Fruit fly (Drosophila melanogaster) whole organism, embryonic: ENCODE results near the gene CG12589.

ENCODE experiments used
- Blimp-1 ChIP-seq: fragments of 200-800 bp; sonication (Bioruptor generic); optimal IDR thresholded peaks from 3 replicates; lab custom pipeline; 2018; ENCODE audit warnings: missing biosample characterization, missing genetic modification characterization, mild to moderate bottlenecking, moderate library complexity, missing genetic modification reagents
- CG10147 ChIP-seq: fragments of 200-800 bp; sonication (Bioruptor generic); optimal IDR thresholded peaks from 2 replicates; lab custom pipeline; 2019; ENCODE audit warnings: missing biosample characterization, mild to moderate bottlenecking, missing genetic modification characterization, moderate library complexity
- CG13624 ChIP-seq: fragments of 200-800 bp; sonication (Bioruptor generic); optimal IDR thresholded peaks from 2 replicates; lab custom pipeline; 2016; ENCODE audit warnings: missing biosample characterization, missing genetic modification characterization
- CG13894 ChIP-seq: fragments of 200-800 bp; sonication (Bioruptor generic); optimal IDR thresholded peaks from 3 replicates; lab custom pipeline; 2018; ENCODE audit warnings: missing biosample characterization, mild to moderate bottlenecking, missing genetic modification characterization, moderate library complexity
- CG14014 ChIP-seq: fragments of 200-800 bp; sonication (Bioruptor generic); IDR thresholded peaks from 2 replicates; pipeline ENCODE4 v1.3.6; 2022; ENCODE audit warnings: missing biosample characterization, missing genetic modification characterization
- CG1603 ChIP-seq: fragments of 200-800 bp; sonication (Bioruptor generic); optimal IDR thresholded peaks from 2 replicates; lab custom pipeline; 2019; ENCODE audit warnings: missing biosample characterization, mild to moderate bottlenecking, missing genetic modification characterization, moderate library complexity
- CG17328 ChIP-seq: fragments of 200-800 bp; sonication (Bioruptor generic); IDR thresholded peaks from 2 replicates; pipeline ENCODE4 v1.3.6; 2022; ENCODE audit warnings: missing biosample characterization, missing genetic modification characterization
- CG17361 ChIP-seq: fragments of 200-800 bp; sonication (Bioruptor generic); IDR thresholded peaks from 3 replicates; pipeline ENCODE4 v1.3.6; 2022; ENCODE audit warnings: missing biosample characterization, missing genetic modification characterization
- CG2199 ChIP-seq: fragments of 200-800 bp; sonication (Bioruptor generic); IDR thresholded peaks from 3 replicates; pipeline ENCODE4 v1.3.6; 2022; ENCODE audit warnings: missing biosample characterization, missing genetic modification characterization
- CG2875 ChIP-seq: fragments of 200-800 bp; sonication (Bioruptor generic); optimal IDR thresholded peaks from 2 replicates; lab custom pipeline; 2017; ENCODE audit warnings: missing biosample characterization, mild to moderate bottlenecking, missing genetic modification characterization, missing genetic modification reagents
- CG4404 ChIP-seq: fragments of 200-800 bp; sonication (Bioruptor generic); IDR thresholded peaks from 2 replicates; pipeline ENCODE4 v1.3.6; 2022; ENCODE audit warnings: missing biosample characterization, missing genetic modification characterization
- CG4617 ChIP-seq: fragments of 200-800 bp; sonication (Bioruptor generic); optimal IDR thresholded peaks from 3 replicates; lab custom pipeline; 2016; ENCODE audit warnings: missing biosample characterization, missing genetic modification characterization, borderline replicate concordance
- CG4707 ChIP-seq: fragments of 200-800 bp; sonication (Bioruptor generic); optimal IDR thresholded peaks from 2 replicates; lab custom pipeline; 2018; ENCODE audit warnings: missing biosample characterization, mild to moderate bottlenecking, missing genetic modification characterization, moderate library complexity
- CG5180 ChIP-seq: fragments of 200-800 bp; sonication (Bioruptor generic); optimal IDR thresholded peaks from 3 replicates; lab custom pipeline; 2017; ENCODE audit warnings: missing biosample characterization, missing genetic modification characterization, mild to moderate bottlenecking, moderate library complexity, missing genetic modification reagents
- CG5245 ChIP-seq: fragments of 200-800 bp; sonication (Bioruptor generic); optimal IDR thresholded peaks from 3 replicates; lab custom pipeline; 2016; ENCODE audit warnings: missing biosample characterization, missing genetic modification characterization
- CG5953 ChIP-seq: fragments of 200-800 bp; sonication (Bioruptor generic); IDR thresholded peaks from 2 replicates; pipeline ENCODE4 v1.3.6; 2022; ENCODE audit warnings: missing biosample characterization, missing genetic modification characterization
- CG6254 ChIP-seq: fragments of 200-800 bp; sonication (Bioruptor generic); optimal IDR thresholded peaks from 3 replicates; lab custom pipeline; 2017; ENCODE audit warnings: mild to moderate bottlenecking, missing biosample characterization, missing genetic modification reagents, missing genetic modification characterization
- CG8944 ChIP-seq: fragments of 200-800 bp; sonication (Bioruptor generic); optimal IDR thresholded peaks from 3 replicates; lab custom pipeline; 2016; ENCODE audit warnings: missing biosample characterization, missing genetic modification characterization
- CG9797 ChIP-seq: fragments of 200-800 bp; sonication (Bioruptor generic); optimal IDR thresholded peaks from 3 replicates; lab custom pipeline; 2018; ENCODE audit warnings: missing biosample characterization, mild to moderate bottlenecking, missing genetic modification characterization
- CG9817 ChIP-seq: fragments of 200-800 bp; sonication (Bioruptor generic); optimal IDR thresholded peaks from 2 replicates; lab custom pipeline; 2018; ENCODE audit warnings: missing biosample characterization, mild to moderate bottlenecking, missing genetic modification characterization, moderate library complexity
- CG9932 ChIP-seq: fragments of 200-800 bp; sonication (Bioruptor generic); IDR thresholded peaks from 2 replicates; pipeline ENCODE4 v1.3.6; 2022; ENCODE audit warnings: missing biosample characterization, missing genetic modification characterization
- Camta ChIP-seq: fragments of 200-800 bp; sonication (Bioruptor generic); optimal IDR thresholded peaks from 2 replicates; lab custom pipeline; 2016; ENCODE audit warnings: missing biosample characterization, missing genetic modification characterization
- Dfd ChIP-seq, 2 experiments: fragments of >200 bp; optimal IDR thresholded peaks; 2 replicates each; lab custom pipeline; 2017; ENCODE audit warnings: missing biosample characterization in 2 of 2, missing genetic modification characterization in 2 of 2
- Dip2 ChIP-seq: fragments of 200-800 bp; sonication (Bioruptor generic); IDR thresholded peaks from 2 replicates; pipeline ENCODE4 v1.3.6; 2022; ENCODE audit warnings: missing biosample characterization, missing genetic modification characterization
- Hr78 ChIP-seq, 2 experiments: fragments of 200-800 bp in 1 of 2; fragments of >200 bp in 1 of 2; sonication (Bioruptor generic) in 1 of 2; optimal IDR thresholded peaks; 2 replicates each; lab custom pipeline; 2017 to 2019; ENCODE audit warnings: missing biosample characterization in 2 of 2, missing genetic modification characterization in 2 of 2, mild to moderate bottlenecking in 1 of 2, moderate library complexity in 1 of 2
- Kr ChIP-seq: fragments of 200-800 bp; sonication (Bioruptor generic); optimal IDR thresholded peaks from 2 replicates; lab custom pipeline; 2017; ENCODE audit warnings: missing biosample characterization, mild to moderate bottlenecking, missing genetic modification characterization
- MESR4 ChIP-seq: fragments of 200-800 bp; sonication (Bioruptor generic); optimal IDR thresholded peaks from 2 replicates; lab custom pipeline; 2018; ENCODE audit warnings: missing biosample characterization, mild to moderate bottlenecking, missing genetic modification characterization, moderate library complexity
- Med ChIP-seq: fragments of 200-800 bp; sonication (Bioruptor generic); peaks from one replicate; lab custom pipeline; 2016; ENCODE audit warnings: missing biosample characterization, missing genetic modification characterization, mild to moderate bottlenecking, inconsistent platforms, moderate library complexity
- Myb ChIP-seq: fragments of 200-800 bp; sonication (Bioruptor generic); optimal IDR thresholded peaks from 2 replicates; lab custom pipeline; 2016; ENCODE audit warnings: missing biosample characterization, missing genetic modification characterization
- Sox102F ChIP-seq: fragments of 200-800 bp; sonication (Bioruptor generic); optimal IDR thresholded peaks from 2 replicates; lab custom pipeline; 2018; ENCODE audit warnings: missing biosample characterization, mild to moderate bottlenecking, missing genetic modification characterization, moderate library complexity
- YL-1 ChIP-seq: fragments of 200-800 bp; sonication (Bioruptor generic); optimal IDR thresholded peaks from 3 replicates; lab custom pipeline; 2017; ENCODE audit warnings: missing biosample characterization, mild to moderate bottlenecking, missing genetic modification characterization
- al ChIP-seq: fragments of 200-800 bp; sonication (Bioruptor generic); IDR thresholded peaks from 2 replicates; pipeline ENCODE4 v1.3.6; 2022; ENCODE audit warnings: missing biosample characterization, missing genetic modification characterization
- ato ChIP-seq: fragments of 200-800 bp; sonication (Bioruptor generic); IDR thresholded peaks from 2 replicates; pipeline ENCODE4 v1.3.6; 2022; ENCODE audit warnings: missing biosample characterization, missing genetic modification characterization; ENCODE audit not compliant: partially characterized antibody
- bcd ChIP-seq: fragments of 200-800 bp; sonication (Bioruptor generic); optimal IDR thresholded peaks from 2 replicates; lab custom pipeline; 2017; ENCODE audit warnings: missing biosample characterization, mild to moderate bottlenecking, missing genetic modification characterization
- ci ChIP-seq: fragments of 200-800 bp; sonication (Bioruptor generic); IDR thresholded peaks from 3 replicates; pipeline ENCODE4 v1.3.6; 2022; ENCODE audit warnings: missing biosample characterization, missing genetic modification characterization
- ems ChIP-seq: fragments of 200-800 bp; sonication (Bioruptor generic); optimal IDR thresholded peaks from 3 replicates; lab custom pipeline; 2016; ENCODE audit warnings: missing biosample characterization, missing genetic modification characterization
- ewg ChIP-seq: fragments of 200-800 bp; sonication (Bioruptor generic); optimal IDR thresholded peaks from 3 replicates; lab custom pipeline; 2017; ENCODE audit warnings: mild to moderate bottlenecking, missing biosample characterization, missing genetic modification reagents, missing genetic modification characterization
- eyg ChIP-seq: fragments of 200-800 bp; sonication (Bioruptor generic); optimal IDR thresholded peaks from 3 replicates; lab custom pipeline; 2016; ENCODE audit warnings: missing biosample characterization, missing genetic modification characterization
- gcm ChIP-seq: fragments of 200-800 bp; sonication (Bioruptor generic); optimal IDR thresholded peaks from 2 replicates; lab custom pipeline; 2019; ENCODE audit warnings: missing biosample characterization, mild to moderate bottlenecking, missing genetic modification characterization, moderate library complexity
- gcm2 ChIP-seq: fragments of 200-800 bp; sonication (Bioruptor generic); optimal IDR thresholded peaks from 2 replicates; lab custom pipeline; 2016; ENCODE audit warnings: missing biosample characterization, missing genetic modification characterization
- grn ChIP-seq: fragments of 200-800 bp; sonication (Bioruptor generic); optimal IDR thresholded peaks from 3 replicates; lab custom pipeline; 2017; ENCODE audit warnings: missing biosample characterization, missing genetic modification characterization
- hb ChIP-seq: fragments of 200-800 bp; sonication (Bioruptor generic); IDR thresholded peaks from 3 replicates; pipeline ENCODE4 v1.3.6; 2022; ENCODE audit warnings: missing biosample characterization, missing genetic modification characterization; ENCODE audit not compliant: partially characterized antibody
- nerfin-1 ChIP-seq: fragments of 200-800 bp; sonication (Bioruptor generic); optimal IDR thresholded peaks from 3 replicates; lab custom pipeline; 2019; ENCODE audit warnings: missing biosample characterization, mild to moderate bottlenecking, missing genetic modification characterization, moderate library complexity
- oc ChIP-seq: fragments of 200-800 bp; sonication (Bioruptor generic); optimal IDR thresholded peaks from 2 replicates; lab custom pipeline; 2018; ENCODE audit warnings: missing biosample characterization, mild to moderate bottlenecking, missing genetic modification characterization, moderate library complexity
- odd ChIP-seq: fragments of 200-800 bp; sonication (Bioruptor generic); optimal IDR thresholded peaks from 2 replicates; lab custom pipeline; 2017; ENCODE audit warnings: missing biosample characterization, mild to moderate bottlenecking, missing genetic modification characterization
- otp ChIP-seq: fragments of 200-800 bp; sonication (Bioruptor generic); IDR thresholded peaks from 3 replicates; pipeline ENCODE4, ENCODE4 v1.3.6; 2022; ENCODE audit warnings: missing biosample characterization, missing genetic modification characterization
- rib ChIP-seq: fragments of 200-800 bp; sonication (Bioruptor generic); IDR thresholded peaks from 2 replicates; pipeline ENCODE4 v1.3.6; 2022; ENCODE audit warnings: missing biosample characterization, missing genetic modification characterization
- sd ChIP-seq: fragments of 200-800 bp; sonication (Bioruptor generic); optimal IDR thresholded peaks from 3 replicates; lab custom pipeline; 2018; ENCODE audit warnings: missing biosample characterization, mild to moderate bottlenecking, missing genetic modification characterization, moderate library complexity

The CG12589 gene

dm6 chr3R:5120461-5121214 lies 18.2 kb downstream of the CG12589 start (continued):
- TF ChIP-seq ewg (GFP tag; lab: Kevin White, UChicago) (no peak), CG13894 (tag; lab: Kevin White, UChicago) (peak; percentile 19), CG9797 (GFP tag; lab: Kevin White, UChicago) (no peak), CG14014 (GFP tag; lab: Robert Waterston, UW) (no peak), Kr (GFP tag; lab: Kevin White, UChicago) (no peak)

dm6 chr3R:5118185-5118584 lies 20.6 kb downstream of the CG12589 start:
- no peak for TF ChIP-seq CG14014 (GFP tag; lab: Robert Waterston, UW)
- peak; percentile 20 for TF ChIP-seq Med (GFP tag; lab: Kevin White, UChicago)
- TF ChIP-seq otp (GFP tag; lab: Robert Waterston, UW): no peak
- no peak for TF ChIP-seq CG13624 (GFP tag; lab: Kevin White, UChicago)
- no peak for TF ChIP-seq Camta (GFP tag; lab: Kevin White, UChicago)
- TF ChIP-seq CG5180: no peak
- 0 out of 3 replicates have a peak, but pooled peaks have one; percentile 33 for TF ChIP-seq hb (GFP tag; lab: Robert Waterston, UW)
- no peak for TF ChIP-seq MESR4
- TF ChIP-seq Sox102F: no peak
- TF ChIP-seq nerfin-1: no peak
- TF ChIP-seq bcd: no peak
- no peak for TF ChIP-seq CG9932
- TF ChIP-seq CG4404: 0 out of 2 replicates have a peak, but pooled peaks have one; percentile 18
- no peak for TF ChIP-seq Dfd (GFP tag; optimal IDR thresholded peaks at IDR 0.05; lab: Kevin White, UChicago)
- peak; percentile 34; the same call in 1 of the 3 replicates for TF ChIP-seq CG2199 (GFP tag; lab: Robert Waterston, UW)
- TF ChIP-seq gcm: peak; percentile 32
- TF ChIP-seq ato (GFP tag; lab: Robert Waterston, UW): no peak
- no peak for TF ChIP-seq Blimp-1 (GFP tag; lab: Kevin White, UChicago)
- TF ChIP-seq odd: no peak
- no peak for TF ChIP-seq Myb (GFP tag; lab: Kevin White, UChicago)
- no peak for TF ChIP-seq Hr78 (GFP tag; optimal IDR thresholded peaks at IDR 0.05; lab: Kevin White, UChicago)
- TF ChIP-seq CG4707 (GFP tag; lab: Kevin White, UChicago): no peak
- TF ChIP-seq CG17328 (GFP tag; lab: Robert Waterston, UW): no peak
- no peak for TF ChIP-seq Dip2 (GFP tag; lab: Robert Waterston, UW)
- TF ChIP-seq gcm2 (GFP tag; lab: Kevin White, UChicago): no peak
- TF ChIP-seq ems (GFP tag; lab: Kevin White, UChicago): no peak
- no peak for TF ChIP-seq CG17361 (GFP tag; lab: Robert Waterston, UW)
- TF ChIP-seq rib: no peak
- no peak for TF ChIP-seq CG8944
- TF ChIP-seq CG1603 (tag; lab: Kevin White, UChicago): peak; percentile 8

- TF ChIP-seq CG5953 (peak; percentile 32; the same call in 1 of the 2 replicates), CG2199 (GFP tag; lab: Robert Waterston, UW) (peak; percentile 85), CG6254 (GFP tag; lab: Kevin White, UChicago) (peak; percentile 5), al (GFP tag; lab: Robert Waterston, UW) (no peak), CG10147 (GFP tag; lab: Kevin White, UChicago) (no peak), gcm (peak; percentile 49), oc (tag; lab: Kevin White, UChicago) (peak; percentile 61), sd (tag; lab: Kevin White, UChicago) (peak; percentile 5), ci (GFP tag; lab: Robert Waterston, UW) (peak; percentile 37; the same call in 1 of the 3 replicates), CG9817 (no peak), CG2875 (no peak), CG5245 (peak; percentile 3), grn (peak; percentile 83), CG4617 (GFP tag; lab: Kevin White, UChicago) (no peak), eyg (GFP tag; lab: Kevin White, UChicago) (no peak), YL-1 (GFP tag; lab: Kevin White, UChicago) (no peak)
Observed at dm6 chr3R:5116425-5116824, 22.4 kb downstream of the CG12589 start.
